Worm (Caenorhabditis elegans) whole organism, mixed stage, embryonic: Measurements from ENCODE around the gene pod-2.

Experiments used
- blmp-1 ChIP-seq: fragments of 150-350 bp; optimal IDR thresholded peaks from 2 replicates; lab custom pipeline; 2014; ENCODE audit warnings: missing biosample characterization, missing genetic modification characterization
- nhr-12 ChIP-seq: fragments of 150-350 bp; optimal IDR thresholded peaks from 2 replicates; lab custom pipeline; 2014; ENCODE audit warnings: missing biosample characterization, missing genetic modification characterization

pod-2 gene

DNA sequence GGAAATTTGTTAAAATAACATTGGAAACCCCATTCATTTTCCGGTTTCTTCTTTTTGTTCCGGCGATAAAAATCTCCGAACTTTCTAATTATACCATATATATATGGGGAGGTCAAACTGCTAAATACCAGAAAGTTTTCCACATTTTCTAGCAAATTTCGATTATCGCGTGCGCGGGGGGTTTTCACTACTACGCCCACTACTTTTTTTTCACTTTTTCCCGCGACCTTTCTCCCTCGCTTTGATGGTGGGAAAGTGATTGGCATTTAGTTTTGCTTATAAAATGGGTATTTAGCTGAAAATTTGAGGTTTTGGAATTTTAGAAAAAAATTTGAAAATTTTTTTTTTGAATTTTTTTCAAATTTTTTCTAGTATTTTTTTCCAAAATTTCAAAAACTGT lies 63.4 kb downstream of the pod-2 start:
- TF ChIP-seq blmp-1 (tag; lab: Kevin White, UChicago) (peak; percentile 58), nhr-12 (tag; lab: Kevin White, UChicago) (no peak)
